Fruit fly (Drosophila melanogaster) whole organism, prepupa: Measurements from ENCODE around the gene karr.

ENCODE experiments used
- CG10669 ChIP-seq: fragments of 200-800 bp; sonication (Bioruptor generic); optimal IDR thresholded peaks from 3 replicates; lab custom pipeline; 2018; ENCODE audit warnings: missing biosample characterization, mild to moderate bottlenecking, missing genetic modification characterization, moderate library complexity
- CG1621 ChIP-seq: fragments of 200-800 bp; sonication (Bioruptor generic); optimal IDR thresholded peaks from 3 replicates; lab custom pipeline; 2018; ENCODE audit warnings: missing biosample characterization, mild to moderate bottlenecking, missing genetic modification characterization
- CG16779 ChIP-seq: fragments of 200-800 bp; sonication (Bioruptor generic); optimal IDR thresholded peaks from 3 replicates; lab custom pipeline; 2017; ENCODE audit warnings: missing biosample characterization, mild to moderate bottlenecking, missing genetic modification characterization
- CG8119 ChIP-seq: fragments of 200-800 bp; sonication (Bioruptor generic); IDR thresholded peaks from 3 replicates; pipeline ENCODE4 v1.3.6; 2022; ENCODE audit warnings: missing biosample characterization, missing genetic modification characterization
- Eip78C ChIP-seq: fragments of 200-800 bp; sonication (Bioruptor generic); peaks from one replicate; lab custom pipeline; 2016; ENCODE audit warnings: missing biosample characterization, missing genetic modification characterization
- Gug ChIP-seq: fragments of 200-800 bp; sonication (Bioruptor generic); IDR thresholded peaks from 2 replicates; pipeline ENCODE4 v1.3.6; 2022; ENCODE audit warnings: missing biosample characterization, missing genetic modification characterization
- Hr38 ChIP-seq: sonication (Bioruptor generic); optimal IDR thresholded peaks from 2 replicates; lab custom pipeline; 2016; ENCODE audit warnings: missing biosample characterization, missing genetic modification characterization
- Sox14 ChIP-seq: fragments of 200-800 bp; sonication (Bioruptor generic); optimal IDR thresholded peaks from 3 replicates; lab custom pipeline; 2016; ENCODE audit warnings: missing biosample characterization, missing genetic modification characterization
- acj6 ChIP-seq: fragments of 200-800 bp; sonication (Bioruptor generic); optimal IDR thresholded peaks from 3 replicates; lab custom pipeline; 2016; ENCODE audit warnings: missing biosample characterization, missing genetic modification characterization
- dac ChIP-seq: fragments of 200-800 bp; sonication (Bioruptor generic); optimal IDR thresholded peaks from 2 replicates; lab custom pipeline; 2017; ENCODE audit warnings: missing biosample characterization, mild to moderate bottlenecking, missing genetic modification characterization
- dsx ChIP-seq: fragments of 200-800 bp; optimal IDR thresholded peaks from 3 replicates; lab custom pipeline; 2019; ENCODE audit warnings: missing biosample characterization, mild to moderate bottlenecking, missing genetic modification characterization, moderate library complexity; ENCODE audit not compliant: poor library complexity, severe bottlenecking
- esn ChIP-seq: fragments of 200-800 bp; sonication (Bioruptor generic); optimal IDR thresholded peaks from 2 replicates; lab custom pipeline; 2016; ENCODE audit warnings: missing biosample characterization, mild to moderate bottlenecking, missing genetic modification characterization, moderate library complexity
- fd59A ChIP-seq: fragments of 200-800 bp; sonication (Bioruptor generic); optimal IDR thresholded peaks from 2 replicates; lab custom pipeline; 2017; ENCODE audit warnings: missing biosample characterization, mild to moderate bottlenecking, missing genetic modification characterization, missing genetic modification reagents
- vri ChIP-seq: fragments of 200-800 bp; sonication (Bioruptor generic); optimal IDR thresholded peaks from 3 replicates; lab custom pipeline; 2016; ENCODE audit warnings: missing biosample characterization, mild to moderate bottlenecking, missing genetic modification characterization

DNA sequence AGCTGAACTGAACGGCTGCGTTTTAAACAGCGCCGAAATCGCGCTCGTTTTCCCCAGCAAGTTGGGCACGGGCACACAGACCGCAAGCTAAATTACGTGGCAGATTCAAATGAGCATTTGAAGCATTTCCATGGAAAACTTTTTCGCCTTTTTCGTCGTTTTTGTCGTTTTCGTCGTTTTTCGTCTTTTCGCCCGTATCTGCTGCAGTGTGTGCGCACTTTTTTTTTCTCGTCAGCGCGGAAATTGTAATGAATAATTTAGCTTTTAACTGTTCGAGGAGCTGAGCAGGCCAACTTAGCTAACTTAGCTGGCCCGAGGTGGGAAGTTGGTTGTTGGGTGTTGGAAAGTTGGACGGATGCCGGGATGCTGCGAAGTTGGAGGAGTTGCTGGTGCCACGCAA lies 19.2 kb upstream of the karr start:
- TF ChIP-seq dac (GFP tag; lab: Kevin White, UChicago) (peak; percentile 10), Eip78C (GFP tag; lab: Kevin White, UChicago) (no peak), Gug (no peak), acj6 (GFP tag; lab: Kevin White, UChicago) (no peak), CG8119 (peak; percentile 47; the same call in 1 of the 3 replicates), CG1621 (tag; lab: Kevin White, UChicago) (no peak), dsx (GFP tag; lab: Kevin White, UChicago) (no peak), Hr38 (GFP tag; lab: Kevin White, UChicago) (no peak), CG10669 (no peak), esn (GFP tag; lab: Kevin White, UChicago) (no peak), vri (no peak), Sox14 (GFP tag; lab: Kevin White, UChicago) (no peak), CG16779 (no peak), fd59A (GFP tag; lab: Kevin White, UChicago) (no peak)
